Worm (Caenorhabditis elegans): Measurements from ENCODE around the gene pgm-1.

DNA sequence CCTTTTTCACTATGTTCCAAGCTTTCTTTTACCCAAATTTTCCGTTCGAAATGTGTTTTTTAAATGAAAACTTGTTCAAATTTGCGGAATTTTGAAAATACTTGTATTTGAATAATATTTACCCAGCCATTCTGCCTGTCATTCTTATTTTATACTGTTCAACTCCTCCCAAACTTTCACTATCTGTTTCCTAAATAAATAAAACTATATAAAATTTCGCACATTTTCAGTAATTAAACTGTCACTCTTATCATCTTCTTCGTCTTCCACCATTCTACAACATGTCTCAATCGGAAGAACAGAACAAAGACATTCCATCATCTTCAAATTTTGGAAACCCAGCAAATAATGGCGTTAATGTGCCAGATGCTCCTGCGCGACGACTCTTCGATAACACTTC lies 15.5 kb downstream of the pgm-1 start, which contains the start of gene btbd-10:
- TF ChIP-seq fkh-10 (GFP tag; optimal IDR thresholded peaks at IDR 0.05) (no peak), Y22D7AL.16 (tag; optimal IDR thresholded peaks at IDR 0.05) (no peak), pqm-1 (tag; optimal IDR thresholded peaks at IDR 0.05) (no peak), ceh-34 (tag; optimal IDR thresholded peaks at IDR 0.05) (no peak), nfya-1 (tag; optimal IDR thresholded peaks at IDR 0.05) (no peak), ama-1 (optimal IDR thresholded peaks at IDR 0.05) (no peak), F13H6.1 (tag; optimal IDR thresholded peaks at IDR 0.05) (no peak), nhr-11 (tag; optimal IDR thresholded peaks at IDR 0.05) (no peak), ceh-48 (tag; optimal IDR thresholded peaks at IDR 0.05) (no peak), ceh-24 (tag; optimal IDR thresholded peaks at IDR 0.05) (no peak)

Measured in whole organism, late embryonic.